Worm (Caenorhabditis elegans): ENCODE data around the gene dos-1.

The dos-1 gene

ce11 chrIII:9089325-9089823, 14.4 kb upstream of the dos-1 start, which contains the start of the genes mccc-2 and mrpl-44:
mccc-2 (minus strand) TSS chrIII:9089375.
mrpl-44 (minus strand) TSS chrIII:9089375.
- TF ChIP-seq hlh-13 (GFP tag; optimal IDR thresholded peaks at IDR 0.05) (no peak), nfya-1 (tag; optimal IDR thresholded peaks at IDR 0.05) (peak; percentile 18), hlh-30 (tag; optimal IDR thresholded peaks at IDR 0.05; ENCODE audit: insufficient read depth) (no peak), elt-2 (tag; optimal IDR thresholded peaks at IDR 0.05) (peak; percentile 70)

- TF ChIP-seq ceh-19 (GFP tag; optimal IDR thresholded peaks at IDR 0.05) (no peak), ref-2 (tag; optimal IDR thresholded peaks at IDR 0.05) (no peak), che-1 (tag; optimal IDR thresholded peaks at IDR 0.05) (no peak), dmd-4 (tag; optimal IDR thresholded peaks at IDR 0.05; ENCODE audit: borderline replicate concordance) (no peak), sdc-2 (tag; optimal IDR thresholded peaks at IDR 0.05) (no peak), rnt-1 (tag; optimal IDR thresholded peaks at IDR 0.05) (no peak), ceh-34 (tag; optimal IDR thresholded peaks at IDR 0.05) (no peak), unc-42 (tag; optimal IDR thresholded peaks at IDR 0.05) (no peak), hlh-13 (GFP tag; optimal IDR thresholded peaks at IDR 0.05) (no peak), ceh-14 (tag; optimal IDR thresholded peaks at IDR 0.05) (no peak)
Observed at ce11 chrIII:9091392-9092291, 12.1 kb upstream of the dos-1 start, which contains the start of gene glp-1. glp-1 (plus strand) TSS chrIII:9092241.

- TF ChIP-seq dve-1 (tag; optimal IDR thresholded peaks at IDR 0.05): no peak
- TF ChIP-seq pax-1 (tag; optimal IDR thresholded peaks at IDR 0.05): no peak
- no peak for TF ChIP-seq madf-2 (tag; optimal IDR thresholded peaks at IDR 0.05)
- no peak for TF ChIP-seq elt-4 (tag; optimal IDR thresholded peaks at IDR 0.05)
- no peak for TF ChIP-seq nfya-1 (tag; optimal IDR thresholded peaks at IDR 0.05)
- no peak for TF ChIP-seq ama-1 (optimal IDR thresholded peaks at IDR 0.05)
- TF ChIP-seq hlh-15 (tag; optimal IDR thresholded peaks at IDR 0.05): no peak
- TF ChIP-seq pha-4 (tag; optimal IDR thresholded peaks at IDR 0.05): no peak
- TF ChIP-seq sdc-2 (tag; optimal IDR thresholded peaks at IDR 0.05): no peak
- TF ChIP-seq ztf-16 (tag; optimal IDR thresholded peaks at IDR 0.05): no peak
- TF ChIP-seq ceh-30 (tag; optimal IDR thresholded peaks at IDR 0.05): no peak
- TF ChIP-seq odd-2 (tag; optimal IDR thresholded peaks at IDR 0.05): no peak
- TF ChIP-seq C08G9.2 (tag; optimal IDR thresholded peaks at IDR 0.05): no peak
- no peak for TF ChIP-seq lim-6 (tag; optimal IDR thresholded peaks at IDR 0.05)
- no peak for TF ChIP-seq ttx-3 (tag; optimal IDR thresholded peaks at IDR 0.05)
- TF ChIP-seq ceh-2 (tag; optimal IDR thresholded peaks at IDR 0.05): no peak
- no peak for TF ChIP-seq npax-4 (tag; optimal IDR thresholded peaks at IDR 0.05)
- TF ChIP-seq syd-9 (tag; optimal IDR thresholded peaks at IDR 0.05): no peak
- TF ChIP-seq K02D7.2 (tag; optimal IDR thresholded peaks at IDR 0.05): no peak
Observed at ce11 chrIII:9101212-9101611, 2.5 kb upstream of the dos-1 start, which contains the start of gene ZK507.1. ZK507.1 (minus strand) TSS chrIII:9101312.

ce11 chrIII:9104060-9104459, 317 bp downstream of the dos-1 start:
- TF ChIP-seq ceh-30 (tag; optimal IDR thresholded peaks at IDR 0.05) (no peak), K09A11.1 (tag; optimal IDR thresholded peaks at IDR 0.05; ENCODE audit: insufficient read depth) (peak; percentile 72), gmeb-2 (tag; optimal IDR thresholded peaks at IDR 0.05) (peak; percentile 32), unc-42 (tag; optimal IDR thresholded peaks at IDR 0.05) (no peak), elt-4 (tag; optimal IDR thresholded peaks at IDR 0.05) (no peak), ttx-3 (tag; optimal IDR thresholded peaks at IDR 0.05) (peak; percentile 14), hlh-30 (tag; optimal IDR thresholded peaks at IDR 0.05; ENCODE audit: insufficient read depth) (no peak), unc-3 (GFP tag; conservative IDR thresholded peaks at IDR 0.05) (no peak), unc-3 (tag; optimal IDR thresholded peaks at IDR 0.05) (no peak), che-1 (tag; optimal IDR thresholded peaks at IDR 0.05) (peak; percentile 55), C38D4.7 (GFP tag; optimal IDR thresholded peaks at IDR 0.05) (peak; percentile 40), sox-2 (GFP tag; IDR thresholded peaks at IDR 0.05) (no peak), fkh-6 (tag; optimal IDR thresholded peaks at IDR 0.05) (peak; percentile 37), unc-86 (tag; optimal IDR thresholded peaks at IDR 0.05) (peak; percentile 23), sox-4 (tag; optimal IDR thresholded peaks at IDR 0.05) (peak; percentile 62), ceh-24 (tag; optimal IDR thresholded peaks at IDR 0.05) (no peak), pros-1 (tag; optimal IDR thresholded peaks at IDR 0.05) (no peak), sdc-2 (tag; optimal IDR thresholded peaks at IDR 0.05) (no peak), pax-1 (tag; optimal IDR thresholded peaks at IDR 0.05) (no peak), dmd-4 (tag; optimal IDR thresholded peaks at IDR 0.05; ENCODE audit: borderline replicate concordance) (peak; percentile 42), npax-4 (tag; optimal IDR thresholded peaks at IDR 0.05) (no peak), ceh-19 (GFP tag; optimal IDR thresholded peaks at IDR 0.05) (no peak), nhr-232 (tag; optimal IDR thresholded peaks at IDR 0.05) (peak; percentile 42), elt-2 (tag; optimal IDR thresholded peaks at IDR 0.05) (no peak), zip-5 (tag; optimal IDR thresholded peaks at IDR 0.05) (no peak), dve-1 (tag; optimal IDR thresholded peaks at IDR 0.05) (peak; percentile 19)

Data from whole organism, late embryonic.